Fruit fly (Drosophila melanogaster) whole organism, pupa: Measurements from ENCODE around the gene CG8677.
A peak's percentile ranks its signal among the peaks of the same experiment; 100 is the strongest.

Source experiments
- CG10348 ChIP-seq: fragments of 200-800 bp; sonication (Bioruptor generic); IDR thresholded peaks from 2 replicates; pipeline ENCODE4 v1.3.6; 2022; ENCODE audit warnings: missing biosample characterization, missing genetic modification characterization
- CG12605 ChIP-seq: fragments of 200-800 bp; sonication (Bioruptor generic); IDR thresholded peaks from 2 replicates; pipeline ENCODE4 v1.3.6; 2022; ENCODE audit warnings: missing biosample characterization, missing genetic modification characterization
- CG13204 ChIP-seq: fragments of 200-800 bp; sonication (Bioruptor generic); optimal IDR thresholded peaks from 2 replicates; lab custom pipeline; 2018; ENCODE audit warnings: missing biosample characterization, mild to moderate bottlenecking, missing genetic modification characterization, moderate library complexity
- CG14655 ChIP-seq: fragments of 200-800 bp; sonication (Bioruptor generic); optimal IDR thresholded peaks from 3 replicates; lab custom pipeline; 2017; ENCODE audit warnings: mild to moderate bottlenecking, missing biosample characterization, missing genetic modification reagents, missing genetic modification characterization
- CG15710 ChIP-seq: fragments of 200-800 bp; sonication (Bioruptor generic); optimal IDR thresholded peaks from 2 replicates; lab custom pipeline; 2018; ENCODE audit warnings: missing biosample characterization, mild to moderate bottlenecking, missing genetic modification characterization, moderate library complexity
- CG17806 ChIP-seq: fragments of 200-800 bp; sonication (Bioruptor generic); optimal IDR thresholded peaks from 2 replicates; lab custom pipeline; 2018; ENCODE audit warnings: missing biosample characterization, mild to moderate bottlenecking, missing genetic modification characterization, moderate library complexity
- CG32121 ChIP-seq: fragments of 200-800 bp; sonication (Bioruptor generic); IDR thresholded peaks from 2 replicates; pipeline ENCODE4 v1.3.6; 2022; ENCODE audit warnings: missing biosample characterization, missing genetic modification characterization
- CG34367 ChIP-seq: fragments of 200-800 bp; sonication (Bioruptor generic); optimal IDR thresholded peaks from 2 replicates; lab custom pipeline; 2018; ENCODE audit warnings: missing biosample characterization, mild to moderate bottlenecking, missing genetic modification characterization
- CG4496 ChIP-seq: fragments of 200-800 bp; sonication (Bioruptor generic); IDR thresholded peaks from 3 replicates; pipeline ENCODE4 v1.3.6; 2022; ENCODE audit warnings: missing biosample characterization, missing genetic modification characterization
- CG8159 ChIP-seq: fragments of 200-800 bp; sonication (Bioruptor generic); optimal IDR thresholded peaks from 3 replicates; lab custom pipeline; 2018; ENCODE audit warnings: missing biosample characterization, mild to moderate bottlenecking, missing genetic modification characterization, moderate library complexity
- CG8301 ChIP-seq: fragments of 200-800 bp; sonication (Bioruptor generic); optimal IDR thresholded peaks from 2 replicates; lab custom pipeline; 2018; ENCODE audit warnings: missing biosample characterization, mild to moderate bottlenecking, missing genetic modification characterization
- CG9948 ChIP-seq: fragments of 200-800 bp; sonication (Bioruptor generic); optimal IDR thresholded peaks from 2 replicates; lab custom pipeline; 2018; ENCODE audit warnings: missing biosample characterization, mild to moderate bottlenecking, missing genetic modification characterization, moderate library complexity
- D1 ChIP-seq: fragments of 200-800 bp; sonication (Bioruptor generic); optimal IDR thresholded peaks from 2 replicates; lab custom pipeline; 2018; ENCODE audit warnings: missing biosample characterization, mild to moderate bottlenecking, missing genetic modification characterization, moderate library complexity
- EcR ChIP-seq: fragments of 200-800 bp; sonication (Bioruptor generic); optimal IDR thresholded peaks from 3 replicates; lab custom pipeline; 2019; ENCODE audit warnings: missing biosample characterization, missing genetic modification characterization, mild to moderate bottlenecking, moderate library complexity, missing genetic modification reagents
- Ets98B ChIP-seq: fragments of 200-800 bp; sonication (Bioruptor generic); IDR thresholded peaks from 2 replicates; pipeline ENCODE4 v1.3.6; 2022; ENCODE audit warnings: missing biosample characterization, missing genetic modification characterization
- Pif1A ChIP-seq: fragments of 200-800 bp; sonication (Bioruptor generic); optimal IDR thresholded peaks from 3 replicates; lab custom pipeline; 2016; ENCODE audit warnings: missing biosample characterization, missing genetic modification characterization
- Pif1B ChIP-seq: fragments of 200-800 bp; sonication (Bioruptor generic); optimal IDR thresholded peaks from 3 replicates; lab custom pipeline; 2016; ENCODE audit warnings: missing biosample characterization, missing genetic modification characterization
- Snoo ChIP-seq: fragments of 200-800 bp; sonication (Bioruptor generic); optimal IDR thresholded peaks from 3 replicates; lab custom pipeline; 2017; ENCODE audit warnings: missing biosample characterization, mild to moderate bottlenecking, missing genetic modification characterization, inconsistent platforms
- fd96Ca ChIP-seq: fragments of 200-800 bp; sonication (Bioruptor generic); IDR thresholded peaks from 3 replicates; pipeline ENCODE4 v1.3.6; 2022; ENCODE audit warnings: missing biosample characterization, missing genetic modification characterization
- rn ChIP-seq: fragments of 200-800 bp; sonication (Bioruptor generic); IDR thresholded peaks from 2 replicates; pipeline ENCODE4 v1.3.6; 2022; ENCODE audit warnings: missing biosample characterization, missing genetic modification characterization

The CG8677 gene

dm6 chr2L:21236633-21237032 lies 15.5 kb downstream of the CG8677 start, which contains the start of gene CG31626:
TSS of gene CG31626 (minus strand) at chr2L:21236733.
- TF ChIP-seq CG34367 (no peak), CG12605 (no peak)

dm6 chr2L:21237048-21237747 lies 16.1 kb downstream of the CG8677 start, which contains the start of gene Hr39:
TSS of gene Hr39 (plus strand) at chr2L:21237250.
- no peak for TF ChIP-seq CG32121 (GFP tag; lab: Robert Waterston, UW)
- no peak for TF ChIP-seq CG14655
- no peak for TF ChIP-seq Pif1A (GFP tag; lab: Kevin White, UChicago)
- no peak for TF ChIP-seq CG13204
- TF ChIP-seq CG34367, result no peak
- no peak for TF ChIP-seq CG10348 (GFP tag; lab: Robert Waterston, UW)
- TF ChIP-seq EcR (GFP tag; lab: Kevin White, UChicago), result no peak
- TF ChIP-seq rn (GFP tag; lab: Robert Waterston, UW), result no peak
- TF ChIP-seq CG8159 (tag; lab: Kevin White, UChicago), result no peak
- no peak for TF ChIP-seq CG17806
- TF ChIP-seq Ets98B (GFP tag; lab: Robert Waterston, UW), result no peak
- no peak for TF ChIP-seq D1 (tag; lab: Kevin White, UChicago)
- no peak for TF ChIP-seq CG4496 (GFP tag; lab: Robert Waterston, UW)

DNA sequence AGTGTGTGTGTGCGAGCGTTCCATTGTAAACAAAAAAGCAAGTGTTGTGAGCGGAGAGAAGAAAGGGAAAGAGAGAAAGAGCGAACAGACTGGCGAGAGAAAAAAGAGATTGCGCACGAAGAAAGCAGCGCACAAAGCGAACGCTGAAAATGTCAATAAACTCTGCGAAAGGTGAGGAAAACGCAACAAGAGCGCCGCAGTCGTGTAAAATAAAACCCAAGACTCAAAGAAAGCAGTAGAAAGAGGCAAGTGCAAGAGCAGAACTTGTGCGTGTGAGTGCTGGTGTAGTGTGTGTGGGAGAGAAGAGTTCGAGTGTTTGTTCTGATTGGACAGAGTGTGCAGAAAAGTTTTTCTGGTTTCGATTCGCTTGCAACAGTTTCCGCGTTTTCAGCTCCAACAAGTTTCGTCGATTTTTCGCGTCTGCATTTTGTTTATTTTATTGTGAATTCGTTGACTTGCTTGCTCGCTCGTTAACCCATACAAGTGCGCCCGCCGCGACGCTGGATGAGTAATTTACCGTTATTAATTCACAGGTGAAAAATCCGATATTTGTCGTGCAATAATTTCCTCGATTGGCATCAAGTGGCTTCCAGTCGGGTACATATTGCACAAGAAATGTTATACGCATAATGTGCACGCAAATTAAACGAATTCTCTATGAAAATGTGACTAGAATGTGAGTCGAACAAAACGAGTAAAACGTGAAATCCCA lies 16.8 kb downstream of the CG8677 start:
- TF ChIP-seq Pif1A (GFP tag; lab: Kevin White, UChicago), result peak; percentile 19
- no peak for TF ChIP-seq CG14655
- peak; percentile 29 for TF ChIP-seq CG34367
- peak; percentile 31 for TF ChIP-seq Pif1B
- TF ChIP-seq EcR (GFP tag; lab: Kevin White, UChicago), result peak; percentile 99
- no peak for TF ChIP-seq Ets98B (GFP tag; lab: Robert Waterston, UW)
- TF ChIP-seq CG13204, result peak; percentile 38
- no peak for TF ChIP-seq fd96Ca (GFP tag; lab: Robert Waterston, UW)

DNA sequence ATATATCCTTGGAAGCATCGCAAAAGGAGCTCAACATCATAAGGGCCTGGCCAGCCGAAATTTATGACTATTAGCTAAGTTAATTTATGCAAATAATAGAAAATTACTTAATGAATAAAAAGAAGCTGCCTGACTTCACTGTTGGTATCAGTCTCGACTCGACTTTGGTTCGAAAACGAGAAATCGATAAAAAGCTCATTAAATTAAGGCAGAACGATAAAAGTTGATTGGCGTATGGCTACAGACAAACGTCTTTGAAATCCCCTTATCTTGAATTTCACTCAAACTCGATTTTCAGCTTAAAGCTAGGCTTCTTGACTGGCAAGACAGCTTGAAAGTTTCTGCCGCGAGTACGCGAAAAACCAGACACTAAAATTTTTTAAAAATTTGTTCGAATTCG lies 21.3 kb downstream of the CG8677 start:
- TF ChIP-seq D1 (tag; lab: Kevin White, UChicago), result no peak
- no peak for TF ChIP-seq CG4496 (GFP tag; lab: Robert Waterston, UW)
- no peak for TF ChIP-seq CG10348 (GFP tag; lab: Robert Waterston, UW)
- TF ChIP-seq CG13204, result no peak
- TF ChIP-seq Ets98B (GFP tag; lab: Robert Waterston, UW), result no peak
- TF ChIP-seq Pif1B, result no peak
- no peak for TF ChIP-seq CG9948 (tag; lab: Kevin White, UChicago)
- no peak for TF ChIP-seq CG8301 (tag; lab: Kevin White, UChicago)
- no peak for TF ChIP-seq EcR (GFP tag; lab: Kevin White, UChicago)
- TF ChIP-seq CG14655, result no peak
- no peak for TF ChIP-seq CG15710
- no peak for TF ChIP-seq CG8159 (tag; lab: Kevin White, UChicago)
- no peak for TF ChIP-seq CG34367
- TF ChIP-seq rn (GFP tag; lab: Robert Waterston, UW), result no peak

DNA sequence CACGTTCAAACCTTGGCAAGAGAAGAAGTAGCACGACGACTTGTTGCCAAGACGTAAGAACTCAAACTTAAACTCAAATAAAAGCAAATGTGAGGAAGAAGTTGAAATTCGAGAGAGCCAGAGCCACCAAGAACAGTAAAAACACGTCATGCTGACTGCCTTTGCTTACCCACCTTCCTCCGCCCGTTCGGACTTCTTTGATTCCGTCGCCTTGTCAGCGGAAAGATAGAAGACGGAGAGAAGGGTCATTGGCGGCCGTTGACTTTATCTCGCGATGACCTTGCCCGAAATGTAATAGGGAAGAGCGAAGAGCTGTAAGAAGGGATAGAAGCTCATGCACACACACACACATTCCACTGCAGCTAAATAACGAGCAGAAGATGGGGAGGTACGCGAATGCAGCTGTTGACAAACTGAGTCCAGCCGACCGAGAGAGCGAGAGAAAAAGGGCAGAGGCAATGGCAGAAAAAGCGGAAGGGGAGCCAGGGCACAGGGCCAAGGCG lies 22.9 kb downstream of the CG8677 start:
- TF ChIP-seq CG34367, result no peak
- peak; percentile 99 for TF ChIP-seq EcR (GFP tag; lab: Kevin White, UChicago)
- 0 out of 3 replicates have a peak, but pooled peaks have one; percentile 15 for TF ChIP-seq CG4496 (GFP tag; lab: Robert Waterston, UW)
- no peak for TF ChIP-seq Pif1A (GFP tag; lab: Kevin White, UChicago)
- peak; percentile 2 for TF ChIP-seq Snoo (tag; lab: Kevin White, UChicago)
- TF ChIP-seq CG13204, result peak; percentile 35
- no peak for TF ChIP-seq CG12605

dm6 chr2L:21245093-21245736 lies 24.1 kb downstream of the CG8677 start:
- TF ChIP-seq Pif1A (GFP tag; lab: Kevin White, UChicago) (peak; percentile 7), CG4496 (GFP tag; lab: Robert Waterston, UW) (0 out of 3 replicates have a peak, but pooled peaks have one; percentile 48), CG12605 (0 out of 2 replicates have a peak, but pooled peaks have one; percentile 17), Ets98B (GFP tag; lab: Robert Waterston, UW) (0 out of 2 replicates have a peak, but pooled peaks have one; percentile 5), CG15710 (no peak), D1 (tag; lab: Kevin White, UChicago) (no peak), CG32121 (GFP tag; lab: Robert Waterston, UW) (0 out of 2 replicates have a peak, but pooled peaks have one; percentile 11), CG13204 (no peak), CG34367 (no peak), Pif1B (peak; percentile 16), EcR (GFP tag; lab: Kevin White, UChicago) (peak; percentile 47)
